Worm (Caenorhabditis elegans): Measurements from ENCODE around the gene T19H5.6.

- TF ChIP-seq flt-1 (GFP tag; IDR thresholded peaks at IDR 0.05) (no peak), cog-1 (tag; optimal IDR thresholded peaks at IDR 0.05) (no peak), tab-1 (GFP tag; IDR thresholded peaks at IDR 0.05) (no peak), ref-1 (GFP tag; conservative IDR thresholded peaks at IDR 0.05) (no peak), ztf-23 (GFP tag; IDR thresholded peaks at IDR 0.05) (no peak), klf-2 (GFP tag; conservative IDR thresholded peaks at IDR 0.05) (no peak), T22C8.4 (GFP tag; IDR thresholded peaks at IDR 0.05) (no peak), ztf-29 (GFP tag; IDR thresholded peaks at IDR 0.05) (no peak), med-1 (GFP tag; optimal IDR thresholded peaks at IDR 0.05; ENCODE audit: insufficient read depth) (no peak)
These were observed 11.4 kb upstream of the T19H5.6 start for ce11 chrII:9481427-9481826.
